Worm (Caenorhabditis elegans) whole organism, late embryonic: ENCODE data around the gene C24H11.1.

Experiments used
- K02D7.2 ChIP-seq: sonication (generic microtip); optimal IDR thresholded peaks from 2 replicates; lab custom pipeline; 2017; ENCODE audit warnings: mild to moderate bottlenecking, missing genetic modification characterization, missing compliant biosample characterization
- K09A11.1 ChIP-seq: sonication (generic microtip); optimal IDR thresholded peaks from 2 replicates; lab custom pipeline; 2017; ENCODE audit warnings: antibody characterized with exemption, mild to moderate bottlenecking, missing genetic modification characterization, missing compliant biosample characterization; ENCODE audit not compliant: insufficient read depth
- ama-1 ChIP-seq: fragments of 150-350 bp; optimal IDR thresholded peaks from 2 replicates; lab custom pipeline; 2014
- ceh-14 ChIP-seq: sonication (generic microtip); optimal IDR thresholded peaks from 2 replicates; lab custom pipeline; 2016; ENCODE audit warnings: missing genotype, missing genetic modification characterization, missing compliant biosample characterization
- ceh-2 ChIP-seq: sonication (generic microtip); optimal IDR thresholded peaks from 2 replicates; lab custom pipeline; 2016; ENCODE audit warnings: missing genotype, missing genetic modification characterization, missing compliant biosample characterization
- ceh-24 ChIP-seq: sonication (generic microtip); optimal IDR thresholded peaks from 2 replicates; lab custom pipeline; 2016; ENCODE audit warnings: mild to moderate bottlenecking, missing genetic modification characterization, missing compliant biosample characterization
- ceh-9 ChIP-seq: sonication (generic microtip); optimal IDR thresholded peaks from 2 replicates; lab custom pipeline; 2016; ENCODE audit warnings: mild to moderate bottlenecking, missing genetic modification characterization, inconsistent platforms, missing compliant biosample characterization
- dmd-4 ChIP-seq: sonication (generic microtip); optimal IDR thresholded peaks from 2 replicates; lab custom pipeline; 2016; ENCODE audit warnings: borderline replicate concordance, missing genetic modification characterization, missing compliant biosample characterization
- ets-4 ChIP-seq: sonication (generic microtip); optimal IDR thresholded peaks from 2 replicates; lab custom pipeline; 2016; ENCODE audit warnings: missing genetic modification characterization, missing compliant biosample characterization
- eyg-1 ChIP-seq: sonication (generic microtip); optimal IDR thresholded peaks from 2 replicates; lab custom pipeline; 2016; ENCODE audit warnings: missing genotype, missing genetic modification characterization, missing compliant biosample characterization
- fkh-6 ChIP-seq: sonication (generic microtip); optimal IDR thresholded peaks from 2 replicates; lab custom pipeline; 2016; ENCODE audit warnings: missing genetic modification characterization, missing compliant biosample characterization
- gmeb-2 ChIP-seq: sonication (generic microtip); optimal IDR thresholded peaks from 2 replicates; lab custom pipeline; 2016; ENCODE audit warnings: missing genetic modification characterization, inconsistent platforms, missing compliant biosample characterization
- hlh-13 ChIP-seq: fragments of 200-800 bp; sonication (Bioruptor generic); optimal IDR thresholded peaks from 2 replicates; lab custom pipeline; 2018; ENCODE audit warnings: mild to moderate bottlenecking, missing genetic modification characterization, missing compliant biosample characterization
- hlh-6 ChIP-seq: sonication (generic microtip); optimal IDR thresholded peaks from 2 replicates; lab custom pipeline; 2016; ENCODE audit warnings: missing genotype, missing genetic modification characterization, missing compliant biosample characterization
- hlh-8 ChIP-seq: sonication (generic microtip); optimal IDR thresholded peaks from 2 replicates; lab custom pipeline; 2016; ENCODE audit warnings: missing genotype, missing genetic modification characterization, missing compliant biosample characterization
- lim-6 ChIP-seq: sonication (generic microtip); optimal IDR thresholded peaks from 2 replicates; lab custom pipeline; 2016; ENCODE audit warnings: missing genetic modification characterization, missing compliant biosample characterization
- lin-11 ChIP-seq: fragments of 200-800 bp; sonication (Bioruptor generic); optimal IDR thresholded peaks from 2 replicates; lab custom pipeline; 2018; ENCODE audit warnings: mild to moderate bottlenecking, missing genetic modification characterization, missing compliant biosample characterization
- madf-2 ChIP-seq: sonication (generic microtip); optimal IDR thresholded peaks from 2 replicates; lab custom pipeline; 2017; ENCODE audit warnings: missing genetic modification characterization, missing compliant biosample characterization
- mec-3 ChIP-seq: sonication (generic microtip); optimal IDR thresholded peaks from 2 replicates; lab custom pipeline; 2016; ENCODE audit warnings: borderline replicate concordance, missing genetic modification characterization, missing compliant biosample characterization
- nfya-1 ChIP-seq: sonication (generic microtip); optimal IDR thresholded peaks from 2 replicates; lab custom pipeline; 2017; ENCODE audit warnings: missing genetic modification characterization, mild to moderate bottlenecking, missing compliant biosample characterization, antibody characterized with exemption, moderate library complexity
- nhr-232 ChIP-seq: sonication (generic microtip); optimal IDR thresholded peaks from 2 replicates; lab custom pipeline; 2016; ENCODE audit warnings: missing genetic modification characterization, missing compliant biosample characterization
- npax-4 ChIP-seq: sonication (generic microtip); optimal IDR thresholded peaks from 2 replicates; lab custom pipeline; 2016; ENCODE audit warnings: missing genetic modification characterization, missing compliant biosample characterization
- pax-1 ChIP-seq: fragments of 150-350 bp; optimal IDR thresholded peaks from 2 replicates; lab custom pipeline; 2014; ENCODE audit warnings: missing biosample characterization, missing genetic modification characterization
- pqm-1 ChIP-seq: sonication (generic microtip); optimal IDR thresholded peaks from 2 replicates; lab custom pipeline; 2016; ENCODE audit warnings: missing genetic modification characterization, missing compliant biosample characterization
- pros-1 ChIP-seq: fragments of 150-350 bp; optimal IDR thresholded peaks from 2 replicates; lab custom pipeline; 2014; ENCODE audit warnings: missing biosample characterization, missing genetic modification reagents, missing genetic modification characterization
- rnt-1 ChIP-seq: sonication (generic microtip); optimal IDR thresholded peaks from 2 replicates; lab custom pipeline; 2016; ENCODE audit warnings: missing genetic modification characterization, missing compliant biosample characterization
- sox-2 ChIP-seq: fragments of 200-800 bp; sonication (Bioruptor generic); IDR thresholded peaks from 2 replicates; pipeline ENCODE4 v1.3.6; 2022; ENCODE audit warnings: missing genetic modification reagents, missing genetic modification characterization, missing compliant biosample characterization
- tbx-7 ChIP-seq: sonication (generic microtip); optimal IDR thresholded peaks from 2 replicates; lab custom pipeline; 2016; ENCODE audit warnings: missing genotype, missing genetic modification characterization, missing compliant biosample characterization
- unc-3 ChIP-seq, 2 experiments: fragments of 200-800 bp in 1 of 2; sonication (Bioruptor generic) in 1 of 2; sonication (generic microtip) in 1 of 2; conservative IDR thresholded peaks in 1 of 2; optimal IDR thresholded peaks in 1 of 2; 2 replicates each; pipeline versions ENCODE4 v1.3.6 to Lab custom; 2016 to 2022; ENCODE audit warnings: missing compliant biosample characterization in 2 of 2, missing genetic modification characterization in 2 of 2, missing genetic modification reagents in 1 of 2

The C24H11.1 gene

ce11 chrIII:11825654-11826053, 38.2 kb downstream of the C24H11.1 start (continued):
- no peak for TF ChIP-seq mec-3
- no peak for TF ChIP-seq K09A11.1
- TF ChIP-seq gmeb-2 (tag; lab: Kevin White, UChicago) = no peak
- TF ChIP-seq tbx-7 (tag; lab: Kevin White, UChicago) = no peak
- TF ChIP-seq fkh-6 (tag; lab: Kevin White, UChicago) = no peak
- TF ChIP-seq pros-1 (tag; lab: Kevin White, UChicago) = no peak
- TF ChIP-seq pax-1 (tag; lab: Kevin White, UChicago) = peak; percentile 51
- TF ChIP-seq K02D7.2 (tag; lab: Kevin White, UChicago) = no peak
- TF ChIP-seq sox-2 = no peak
- no peak for TF ChIP-seq pqm-1 (tag; lab: Kevin White, UChicago)
- TF ChIP-seq hlh-13 (GFP tag; lab: Kevin White, UChicago) = no peak
- no peak for TF ChIP-seq ceh-24 (tag; lab: Kevin White, UChicago)
- no peak for TF ChIP-seq lin-11 (tag; lab: Kevin White, UChicago)
- TF ChIP-seq ama-1 (lab: Kevin White, UChicago) = no peak
- TF ChIP-seq ets-4 (tag; lab: Kevin White, UChicago) = peak; percentile 35

- TF ChIP-seq ceh-2 (no peak), unc-3 (GFP tag; conservative IDR thresholded peaks at IDR 0.05; lab: Robert Waterston, UW) (no peak), unc-3 (tag; optimal IDR thresholded peaks at IDR 0.05; lab: Kevin White, UChicago) (no peak)
- TF ChIP-seq, all 69 proteins: peak for 0
These were observed 38.6 kb downstream of the C24H11.1 start, which contains the start of gene rsp-8 for ce11 chrIII:11826118-11826517. TSS of gene rsp-8 (plus strand) at chrIII:11826418.

- no peak for TF ChIP-seq hlh-8 (tag; lab: Kevin White, UChicago)
- TF ChIP-seq hlh-6 (tag; lab: Kevin White, UChicago) = no peak
- TF ChIP-seq nfya-1 (tag; lab: Kevin White, UChicago) = peak; percentile 93
These were observed 41.6 kb downstream of the C24H11.1 start for ce11 chrIII:11829062-11829461.

- TF ChIP-seq nhr-232 (tag; lab: Kevin White, UChicago) = no peak
- peak; percentile 98 for TF ChIP-seq nfya-1 (tag; lab: Kevin White, UChicago)
These were observed 42.2 kb downstream of the C24H11.1 start for ce11 chrIII:11829585-11830195.

- TF ChIP-seq ceh-9 (tag; lab: Kevin White, UChicago) (no peak), pqm-1 (tag; lab: Kevin White, UChicago) (no peak), ama-1 (lab: Kevin White, UChicago) (no peak), ceh-14 (no peak), rnt-1 (no peak), tbx-7 (tag; lab: Kevin White, UChicago) (no peak), npax-4 (tag; lab: Kevin White, UChicago) (no peak), ets-4 (tag; lab: Kevin White, UChicago) (no peak), ceh-24 (tag; lab: Kevin White, UChicago) (no peak), lim-6 (tag; lab: Kevin White, UChicago) (no peak), dmd-4 (tag; lab: Kevin White, UChicago) (no peak), madf-2 (tag; lab: Kevin White, UChicago) (no peak), eyg-1 (no peak)
These were observed 43.3 kb downstream of the C24H11.1 start for ce11 chrIII:11830522-11831489.
